Worm (Caenorhabditis elegans) whole organism, young adult: ENCODE data around the gene F54F11.1.
A peak's percentile ranks its signal among the peaks of the same experiment; 100 is the strongest.

Source experiments
- B0019.2 ChIP-seq: fragments of 200-800 bp; sonication (Bioruptor generic); conservative IDR thresholded peaks from 2 replicates; pipeline ENCODE4 v1.3.6; 2022; ENCODE audit warnings: missing genetic modification reagents, missing genetic modification characterization, missing compliant biosample characterization
- C06A6.2 ChIP-seq: fragments of 200-800 bp; sonication (Bioruptor generic); conservative IDR thresholded peaks from 2 replicates; pipeline ENCODE4 v1.3.6; 2022; ENCODE audit warnings: missing genetic modification characterization, missing compliant biosample characterization
- D2030.7 ChIP-seq: fragments of 200-800 bp; sonication (Bioruptor generic); IDR thresholded peaks from 2 replicates; pipeline ENCODE4 v1.3.6; 2022; ENCODE audit warnings: missing genetic modification reagents, missing genetic modification characterization, missing compliant biosample characterization
- F33H1.4 ChIP-seq: fragments of 200-800 bp; sonication (Bioruptor generic); IDR thresholded peaks from 2 replicates; pipeline ENCODE4 v1.3.6; 2022; ENCODE audit warnings: missing genetic modification reagents, missing genetic modification characterization, missing compliant biosample characterization
- F37B4.10 ChIP-seq: fragments of 200-800 bp; sonication (Bioruptor generic); IDR thresholded peaks from 2 replicates; pipeline ENCODE4 v1.3.6; 2022; ENCODE audit warnings: missing genetic modification characterization, missing compliant biosample characterization
- F39B2.1 ChIP-seq: fragments of 200-800 bp; sonication (Bioruptor generic); IDR thresholded peaks from 2 replicates; pipeline ENCODE4 v1.3.6; 2022; ENCODE audit warnings: missing genetic modification reagents, missing genetic modification characterization, missing compliant biosample characterization
- F49E8.2 ChIP-seq: sonication (generic microtip); optimal IDR thresholded peaks from 3 replicates; lab custom pipeline; 2017; ENCODE audit warnings: missing genetic modification characterization, mild to moderate bottlenecking, missing compliant biosample characterization, antibody characterized with exemption, moderate library complexity; ENCODE audit not compliant: insufficient read depth
- F52B5.7 ChIP-seq: sonication (generic microtip); optimal IDR thresholded peaks from 2 replicates; lab custom pipeline; 2016; ENCODE audit warnings: mild to moderate bottlenecking, missing genetic modification characterization, missing compliant biosample characterization
- K11D2.4 ChIP-seq: fragments of 200-800 bp; sonication (Bioruptor generic); IDR thresholded peaks from 2 replicates; pipeline ENCODE4 v1.3.6; 2022; ENCODE audit warnings: missing genetic modification reagents, missing genetic modification characterization, missing compliant biosample characterization
- K12H6.12 ChIP-seq: fragments of 200-800 bp; sonication (Bioruptor generic); optimal IDR thresholded peaks from 2 replicates; lab custom pipeline; 2018; ENCODE audit warnings: mild to moderate bottlenecking, missing genetic modification characterization, missing compliant biosample characterization
- T07F8.4 ChIP-seq: sonication (generic microtip); optimal IDR thresholded peaks from 2 replicates; lab custom pipeline; 2016; ENCODE audit warnings: mild to moderate bottlenecking, missing genetic modification characterization, moderate library complexity, missing compliant biosample characterization
- T26A5.8 ChIP-seq: sonication (generic microtip); optimal IDR thresholded peaks from 2 replicates; lab custom pipeline; 2016; ENCODE audit warnings: missing genetic modification characterization, missing compliant biosample characterization
- Y95B8A.8 ChIP-seq: fragments of 200-800 bp; sonication (Bioruptor generic); IDR thresholded peaks from 2 replicates; pipeline ENCODE4 v1.3.6; 2022; ENCODE audit warnings: missing genetic modification reagents, missing genetic modification characterization, missing compliant biosample characterization
- akir-1 ChIP-seq: fragments of 200-800 bp; sonication (Bioruptor generic); optimal IDR thresholded peaks from 2 replicates; lab custom pipeline; 2018; ENCODE audit warnings: mild to moderate bottlenecking, missing genetic modification characterization, moderate library complexity, missing compliant biosample characterization
- ama-1 ChIP-seq, 3 experiments: fragments of 150-350 bp in 1 of 3; sonication (generic microtip) in 2 of 3; optimal IDR thresholded peaks; 2 replicates each; lab custom pipeline; 2014 to 2018; ENCODE audit warnings: missing biosample characterization in 2 of 3, missing genetic modification characterization in 2 of 3, missing genetic modification reagents in 2 of 3
- athp-1 ChIP-seq: sonication (generic microtip); optimal IDR thresholded peaks from 2 replicates; lab custom pipeline; 2017; ENCODE audit warnings: mild to moderate bottlenecking, missing genetic modification characterization, missing compliant biosample characterization
- bed-1 ChIP-seq: fragments of 200-800 bp; sonication (Bioruptor generic); IDR thresholded peaks from 2 replicates; pipeline ENCODE4 v1.3.6; 2022; ENCODE audit warnings: missing genetic modification reagents, missing genetic modification characterization, missing compliant biosample characterization
- bed-2 ChIP-seq: fragments of 200-800 bp; sonication (Bioruptor generic); IDR thresholded peaks from 2 replicates; pipeline ENCODE4 v1.3.6; 2022; ENCODE audit warnings: missing genetic modification reagents, missing genetic modification characterization, missing compliant biosample characterization
- ccch-3 ChIP-seq: fragments of 200-800 bp; sonication (Bioruptor generic); optimal IDR thresholded peaks from 2 replicates; lab custom pipeline; 2018; ENCODE audit warnings: mild to moderate bottlenecking, missing genetic modification characterization, missing compliant biosample characterization
- cebp-1 ChIP-seq, 2 experiments: fragments of 200-800 bp in 1 of 2; sonication (Bioruptor generic) in 1 of 2; sonication (generic microtip) in 1 of 2; IDR thresholded peaks in 1 of 2; optimal IDR thresholded peaks in 1 of 2; 2 replicates each; pipeline versions ENCODE4 v1.3.6 to Lab custom; 2017 to 2022; ENCODE audit warnings: missing compliant biosample characterization in 2 of 2, missing genetic modification characterization in 2 of 2, mild to moderate bottlenecking in 1 of 2, missing genetic modification reagents in 1 of 2, moderate library complexity in 1 of 2
- cebp-2 ChIP-seq: fragments of 200-800 bp; sonication (Bioruptor generic); IDR thresholded peaks from 2 replicates; pipeline ENCODE4 v1.3.6; 2022; ENCODE audit warnings: missing genetic modification characterization, missing compliant biosample characterization
- ceh-100 ChIP-seq: fragments of 200-800 bp; sonication (Bioruptor generic); IDR thresholded peaks from 2 replicates; pipeline ENCODE4 v1.3.6; 2022; ENCODE audit warnings: missing genetic modification reagents, missing genetic modification characterization, missing compliant biosample characterization
- ceh-40 ChIP-seq: fragments of 200-800 bp; sonication (Bioruptor generic); IDR thresholded peaks from 2 replicates; pipeline ENCODE4 v1.3.6; 2022; ENCODE audit warnings: missing genetic modification characterization, missing compliant biosample characterization
- ceh-58 ChIP-seq: fragments of 200-800 bp; sonication (Bioruptor generic); IDR thresholded peaks from 2 replicates; pipeline ENCODE4 v1.3.6; 2022; ENCODE audit warnings: missing genetic modification characterization, missing compliant biosample characterization
- ceh-79 ChIP-seq: sonication (generic microtip); optimal IDR thresholded peaks from 2 replicates; lab custom pipeline; 2017; ENCODE audit warnings: mild to moderate bottlenecking, missing genetic modification characterization, missing compliant biosample characterization
- ceh-91 ChIP-seq: fragments of 200-800 bp; sonication (Bioruptor generic); IDR thresholded peaks from 2 replicates; pipeline ENCODE4 v1.3.6; 2022; ENCODE audit warnings: missing genetic modification reagents, missing genetic modification characterization, missing compliant biosample characterization
- dpl-1 ChIP-seq: fragments of 150-350 bp; optimal IDR thresholded peaks from 2 replicates; lab custom pipeline; 2014; ENCODE audit warnings: missing biosample characterization, missing genetic modification reagents, missing genetic modification characterization
- egl-44 ChIP-seq: fragments of 200-800 bp; sonication (Bioruptor generic); IDR thresholded peaks from 2 replicates; pipeline ENCODE4 v1.3.6; 2022; ENCODE audit warnings: missing genetic modification reagents, missing genetic modification characterization, missing compliant biosample characterization
- ekl-4 ChIP-seq: fragments of 200-800 bp; sonication (Bioruptor generic); IDR thresholded peaks from 2 replicates; pipeline ENCODE4 v1.3.6; 2022; ENCODE audit warnings: missing genetic modification reagents, missing genetic modification characterization, missing compliant biosample characterization
- fkh-3 ChIP-seq: sonication (generic microtip); optimal IDR thresholded peaks from 2 replicates; lab custom pipeline; 2016; ENCODE audit warnings: mild to moderate bottlenecking, missing genetic modification characterization, missing compliant biosample characterization
- gei-17 ChIP-seq: fragments of 200-800 bp; sonication (Bioruptor generic); optimal IDR thresholded peaks from 2 replicates; lab custom pipeline; 2018; ENCODE audit warnings: mild to moderate bottlenecking, missing genetic modification characterization, missing compliant biosample characterization
- him-1 ChIP-seq: sonication (generic microtip); optimal IDR thresholded peaks from 2 replicates; lab custom pipeline; 2016; ENCODE audit warnings: missing genotype, missing genetic modification reagents, missing genetic modification characterization, missing compliant biosample characterization
- let-607 ChIP-seq, 2 experiments: fragments of 200-800 bp in 1 of 2; sonication (Bioruptor generic) in 1 of 2; sonication (generic microtip) in 1 of 2; optimal IDR thresholded peaks; 2 replicates each; lab custom pipeline; 2016 to 2018; ENCODE audit warnings: mild to moderate bottlenecking in 2 of 2, missing compliant biosample characterization in 2 of 2, missing genetic modification characterization in 2 of 2, moderate library complexity in 2 of 2, missing genotype in 1 of 2
- lin-54 ChIP-seq: fragments of 200-800 bp; sonication (Bioruptor generic); optimal IDR thresholded peaks from 2 replicates; lab custom pipeline; 2018; ENCODE audit warnings: mild to moderate bottlenecking, missing genetic modification characterization, missing compliant biosample characterization
- mxl-1 ChIP-seq: sonication (generic microtip); optimal IDR thresholded peaks from 2 replicates; lab custom pipeline; 2016; ENCODE audit warnings: missing genetic modification characterization, missing compliant biosample characterization
- nfya-1 ChIP-seq: sonication (generic microtip); optimal IDR thresholded peaks from 2 replicates; lab custom pipeline; 2017; ENCODE audit warnings: antibody characterized with exemption, missing compliant biosample characterization, missing genetic modification characterization, borderline replicate concordance; ENCODE audit not compliant: insufficient read depth
- nfya-2 ChIP-seq: fragments of 200-800 bp; sonication (Bioruptor generic); IDR thresholded peaks from 2 replicates; pipeline ENCODE4 v1.3.6; 2022; ENCODE audit warnings: missing genetic modification reagents, missing genetic modification characterization, missing compliant biosample characterization
- nhr-120 ChIP-seq: fragments of 200-800 bp; sonication (Bioruptor generic); IDR thresholded peaks from 2 replicates; pipeline ENCODE4 v1.3.6; 2022; ENCODE audit warnings: missing genetic modification characterization, missing compliant biosample characterization
- nhr-27 ChIP-seq: fragments of 200-800 bp; sonication (Bioruptor generic); optimal IDR thresholded peaks from 2 replicates; lab custom pipeline; 2018; ENCODE audit warnings: mild to moderate bottlenecking, missing genetic modification characterization, moderate library complexity, missing compliant biosample characterization
- pha-4 ChIP-seq: fragments of 150-350 bp; sonication (generic microtip); optimal IDR thresholded peaks from 2 replicates; lab custom pipeline; 2014; ENCODE audit warnings: missing biosample characterization, missing genetic modification reagents, missing genetic modification characterization
- sdz-38 ChIP-seq: sonication (generic microtip); optimal IDR thresholded peaks from 2 replicates; lab custom pipeline; 2016; ENCODE audit warnings: missing genotype, missing genetic modification characterization, missing compliant biosample characterization
- tbp1 ChIP-seq: fragments of 200-800 bp; sonication (Bioruptor generic); optimal IDR thresholded peaks from 2 replicates; lab custom pipeline; 2018; ENCODE audit warnings: mild to moderate bottlenecking, missing genetic modification characterization, missing compliant biosample characterization
- zim-3 ChIP-seq: sonication (generic microtip); optimal IDR thresholded peaks from 2 replicates; lab custom pipeline; 2017; ENCODE audit warnings: mild to moderate bottlenecking, missing genetic modification characterization, moderate library complexity, missing compliant biosample characterization
- ztf-22 ChIP-seq: fragments of 200-800 bp; sonication (Bioruptor generic); optimal IDR thresholded peaks from 2 replicates; lab custom pipeline; 2018; ENCODE audit warnings: mild to moderate bottlenecking, missing genetic modification characterization, moderate library complexity, missing compliant biosample characterization
- ztf-25 ChIP-seq: fragments of 200-800 bp; sonication (Bioruptor generic); IDR thresholded peaks from 2 replicates; pipeline ENCODE4 v1.3.6; 2022; ENCODE audit warnings: missing genetic modification reagents, missing genetic modification characterization, missing compliant biosample characterization
- ztf-26 ChIP-seq: sonication (generic microtip); optimal IDR thresholded peaks from 2 replicates; lab custom pipeline; 2017; ENCODE audit warnings: missing genetic modification characterization, missing compliant biosample characterization

F54F11.1 gene

ce11 chrII:13521179-13521616 is 17.4 kb downstream of the F54F11.1 start (continued):
- no peak for TF ChIP-seq fkh-3
- TF ChIP-seq sdz-38 (tag; lab: Kevin White, UChicago): no peak
- TF ChIP-seq bed-1 (GFP tag; lab: Robert Waterston, UW): no peak
- TF ChIP-seq nfya-2: no peak
- TF ChIP-seq ceh-58 (GFP tag; lab: Robert Waterston, UW): no peak
- TF ChIP-seq ama-1 (optimal IDR thresholded peaks at IDR 0.05; lab: Kevin White, UChicago): no peak
- TF ChIP-seq ama-1 (GFP tag; optimal IDR thresholded peaks at IDR 0.05; lab: Kevin White, UChicago): peak; percentile 17 to 73
- no peak for TF ChIP-seq nhr-27
- no peak for TF ChIP-seq let-607 (tag; optimal IDR thresholded peaks at IDR 0.05; lab: Kevin White, UChicago)
- peak; percentile 45 for TF ChIP-seq dpl-1 (GFP tag; lab: Kevin White, UChicago)
- TF ChIP-seq gei-17 (GFP tag; lab: Kevin White, UChicago): no peak
- TF ChIP-seq athp-1: peak; percentile 93
- no peak for TF ChIP-seq mxl-1
- TF ChIP-seq K11D2.4 (GFP tag; lab: Robert Waterston, UW): no peak
- TF ChIP-seq akir-1 (GFP tag; lab: Kevin White, UChicago): no peak
- TF ChIP-seq, all 124 proteins: peak for 62

- TF ChIP-seq ceh-79 (tag; lab: Kevin White, UChicago): no peak
- TF ChIP-seq bed-1 (GFP tag; lab: Robert Waterston, UW): no peak
- no peak for TF ChIP-seq bed-2
- TF ChIP-seq ztf-26: no peak
- no peak for TF ChIP-seq zim-3 (tag; lab: Kevin White, UChicago)
- TF ChIP-seq F39B2.1 (GFP tag; lab: Robert Waterston, UW): no peak
- no peak for TF ChIP-seq ccch-3
- peak; percentile 76 for TF ChIP-seq tbp1
- TF ChIP-seq Y95B8A.8: peak; percentile 64; the same call in 1 of the 2 replicates
- no peak for TF ChIP-seq gei-17 (GFP tag; lab: Kevin White, UChicago)
- TF ChIP-seq D2030.7 (GFP tag; lab: Robert Waterston, UW): peak; percentile 97
- no peak for TF ChIP-seq dpl-1 (GFP tag; lab: Kevin White, UChicago)
- 0 out of 2 replicates have a peak, but pooled peaks have one; percentile 50 for TF ChIP-seq B0019.2
- TF ChIP-seq ztf-25: peak; percentile 81; the same call in 1 of the 2 replicates
- TF ChIP-seq T07F8.4 (tag; lab: Kevin White, UChicago): no peak
- no peak for TF ChIP-seq F52B5.7 (tag; lab: Kevin White, UChicago)
- peak; percentile 60 for TF ChIP-seq F33H1.4 (GFP tag; lab: Robert Waterston, UW)
- TF ChIP-seq nfya-1 (tag; lab: Kevin White, UChicago): no peak
- TF ChIP-seq lin-54 (GFP tag; lab: Kevin White, UChicago): peak; percentile 56
- TF ChIP-seq F49E8.2 (tag; lab: Kevin White, UChicago): peak; percentile 84
- no peak for TF ChIP-seq pha-4 (tag; lab: Kevin White, UChicago)
- no peak for TF ChIP-seq ztf-22 (GFP tag; lab: Kevin White, UChicago)
- peak; percentile 54 for TF ChIP-seq ceh-100 (GFP tag; lab: Robert Waterston, UW)
- peak; percentile 99 for TF ChIP-seq him-1 (tag; lab: Kevin White, UChicago)
- no peak for TF ChIP-seq K12H6.12
- no peak for TF ChIP-seq C06A6.2 (GFP tag; lab: Robert Waterston, UW)
- TF ChIP-seq T26A5.8 (tag; lab: Kevin White, UChicago): no peak
- 0 out of 2 replicates have a peak, but pooled peaks have one; percentile 8 for TF ChIP-seq cebp-2
- no peak for TF ChIP-seq egl-44 (GFP tag; lab: Robert Waterston, UW)
- no peak for TF ChIP-seq nhr-120 (GFP tag; lab: Robert Waterston, UW)
- TF ChIP-seq ekl-4 (GFP tag; lab: Robert Waterston, UW): peak; percentile 87
- TF ChIP-seq ceh-58 (GFP tag; lab: Robert Waterston, UW): no peak
- no peak for TF ChIP-seq cebp-1 (GFP tag; IDR thresholded peaks at IDR 0.05; lab: Robert Waterston, UW)
- TF ChIP-seq cebp-1 (tag; optimal IDR thresholded peaks at IDR 0.05; lab: Kevin White, UChicago): peak; percentile 22
- no peak for TF ChIP-seq F37B4.10 (GFP tag; lab: Robert Waterston, UW)
- no peak for TF ChIP-seq ceh-40 (GFP tag; lab: Robert Waterston, UW)
- no peak for TF ChIP-seq ceh-91 (GFP tag; lab: Robert Waterston, UW)
Observed at ce11 chrII:13521977-13522404, 18.2 kb downstream of the F54F11.1 start.
